Worm (Caenorhabditis elegans): Measurements from ENCODE around the gene F13A7.14.

The F13A7.14 gene

ce11 chrV:16437546-16437945, 35.9 kb downstream of the F13A7.14 start, which contains the start of gene F26D2.15:
Gene F26D2.15, plus strand, starts transcription at chrV:16437846.
- TF ChIP-seq ets-4 (tag; optimal IDR thresholded peaks at IDR 0.05), result no peak
- no peak for TF ChIP-seq fkh-10 (GFP tag; optimal IDR thresholded peaks at IDR 0.05)
- TF ChIP-seq hlh-13 (GFP tag; optimal IDR thresholded peaks at IDR 0.05), result no peak
- TF ChIP-seq pros-1 (tag; optimal IDR thresholded peaks at IDR 0.05), result no peak
- TF ChIP-seq odd-2 (tag; optimal IDR thresholded peaks at IDR 0.05), result no peak
- no peak for TF ChIP-seq ceh-48 (tag; optimal IDR thresholded peaks at IDR 0.05)
- TF ChIP-seq pag-3 (tag; optimal IDR thresholded peaks at IDR 0.05; ENCODE audit: borderline replicate concordance), result no peak
- TF ChIP-seq pqm-1 (tag; optimal IDR thresholded peaks at IDR 0.05), result no peak
- TF ChIP-seq fkh-6 (tag; optimal IDR thresholded peaks at IDR 0.05), result no peak
- TF ChIP-seq elt-4 (tag; optimal IDR thresholded peaks at IDR 0.05), result no peak
- TF ChIP-seq unc-55 (GFP tag; optimal IDR thresholded peaks at IDR 0.05), result no peak
- no peak for TF ChIP-seq sdc-2 (tag; optimal IDR thresholded peaks at IDR 0.05)
- TF ChIP-seq rnt-1 (tag; optimal IDR thresholded peaks at IDR 0.05), result no peak
- no peak for TF ChIP-seq nfya-1 (tag; optimal IDR thresholded peaks at IDR 0.05)
- no peak for TF ChIP-seq ref-2 (tag; optimal IDR thresholded peaks at IDR 0.05)
- TF ChIP-seq ceh-18 (tag; optimal IDR thresholded peaks at IDR 0.05), result no peak

ce11 chrV:16443626-16444025, 41.9 kb downstream of the F13A7.14 start, which contains the start of gene srh-141:
Gene srh-141, plus strand, starts transcription at chrV:16443926.
- TF ChIP-seq unc-3 (GFP tag; conservative IDR thresholded peaks at IDR 0.05) (no peak), unc-3 (tag; optimal IDR thresholded peaks at IDR 0.05) (no peak), F13H6.1 (tag; optimal IDR thresholded peaks at IDR 0.05) (no peak), hlh-6 (tag; optimal IDR thresholded peaks at IDR 0.05) (no peak), dmd-4 (tag; optimal IDR thresholded peaks at IDR 0.05; ENCODE audit: borderline replicate concordance) (no peak), ztf-16 (tag; optimal IDR thresholded peaks at IDR 0.05) (no peak), ceh-24 (tag; optimal IDR thresholded peaks at IDR 0.05) (no peak), hlh-8 (tag; optimal IDR thresholded peaks at IDR 0.05) (no peak), eyg-1 (tag; optimal IDR thresholded peaks at IDR 0.05) (no peak), C38D4.7 (GFP tag; optimal IDR thresholded peaks at IDR 0.05) (no peak)

- no peak for TF ChIP-seq pag-3 (tag; optimal IDR thresholded peaks at IDR 0.05; ENCODE audit: borderline replicate concordance)
- TF ChIP-seq nhr-11 (tag; optimal IDR thresholded peaks at IDR 0.05), result no peak
- TF ChIP-seq tbx-2 (tag; optimal IDR thresholded peaks at IDR 0.05), result no peak
- TF ChIP-seq ceh-2 (tag; optimal IDR thresholded peaks at IDR 0.05), result no peak
- no peak for TF ChIP-seq nfya-1 (tag; optimal IDR thresholded peaks at IDR 0.05)
- no peak for TF ChIP-seq pros-1 (tag; optimal IDR thresholded peaks at IDR 0.05)
- no peak for TF ChIP-seq ztf-16 (tag; optimal IDR thresholded peaks at IDR 0.05)
- TF ChIP-seq ceh-24 (tag; optimal IDR thresholded peaks at IDR 0.05), result no peak
- TF ChIP-seq ceh-22 (tag; optimal IDR thresholded peaks at IDR 0.05), result no peak
Observed at ce11 chrV:16445676-16446075, 44.0 kb downstream of the F13A7.14 start, which contains the start of gene T08G3.6. Gene T08G3.6, plus strand, starts transcription at chrV:16445976.

ce11 chrV:16446191-16446590, 44.5 kb downstream of the F13A7.14 start:
- TF ChIP-seq odd-2 (tag; optimal IDR thresholded peaks at IDR 0.05) (no peak), dve-1 (tag; optimal IDR thresholded peaks at IDR 0.05) (peak; percentile 70), sdc-2 (tag; optimal IDR thresholded peaks at IDR 0.05) (no peak), mec-3 (tag; optimal IDR thresholded peaks at IDR 0.05; ENCODE audit: borderline replicate concordance) (no peak), sox-4 (tag; optimal IDR thresholded peaks at IDR 0.05) (no peak)

ce11 chrV:16447735-16448134, 46.0 kb downstream of the F13A7.14 start, which contains the start of gene T08G3.13:
Gene T08G3.13, plus strand, starts transcription at chrV:16448035.
- TF ChIP-seq elt-4 (tag; optimal IDR thresholded peaks at IDR 0.05) (no peak), madf-2 (tag; optimal IDR thresholded peaks at IDR 0.05) (no peak), hlh-8 (tag; optimal IDR thresholded peaks at IDR 0.05) (no peak), unc-3 (GFP tag; conservative IDR thresholded peaks at IDR 0.05) (no peak), unc-3 (tag; optimal IDR thresholded peaks at IDR 0.05) (no peak), ceh-9 (tag; optimal IDR thresholded peaks at IDR 0.05) (no peak), sdc-2 (tag; optimal IDR thresholded peaks at IDR 0.05) (no peak), ceh-30 (tag; optimal IDR thresholded peaks at IDR 0.05) (no peak), mec-3 (tag; optimal IDR thresholded peaks at IDR 0.05; ENCODE audit: borderline replicate concordance) (no peak), sox-2 (GFP tag; IDR thresholded peaks at IDR 0.05) (no peak), ceh-34 (tag; optimal IDR thresholded peaks at IDR 0.05) (no peak)
